Fruit fly (Drosophila melanogaster) whole organism, embryonic: ENCODE measurements around the gene Drsl4.

ENCODE experiments used
- ATbp ChIP-seq: fragments of 200-800 bp; sonication (Bioruptor generic); optimal IDR thresholded peaks from 2 replicates; lab custom pipeline; 2017; ENCODE audit warnings: missing biosample characterization, mild to moderate bottlenecking, missing genetic modification characterization, missing genetic modification reagents
- Atf6 ChIP-seq: fragments of 200-800 bp; sonication (Bioruptor generic); IDR thresholded peaks from 2 replicates; pipeline ENCODE4 v1.3.6; 2022; ENCODE audit warnings: missing biosample characterization, missing genetic modification characterization
- CG10462 ChIP-seq: fragments of 200-800 bp; sonication (Bioruptor generic); optimal IDR thresholded peaks from 2 replicates; lab custom pipeline; 2016; ENCODE audit warnings: missing biosample characterization, missing genetic modification characterization
- CG13624 ChIP-seq: fragments of 200-800 bp; sonication (Bioruptor generic); optimal IDR thresholded peaks from 2 replicates; lab custom pipeline; 2016; ENCODE audit warnings: missing biosample characterization, missing genetic modification characterization
- CG13894 ChIP-seq: fragments of 200-800 bp; sonication (Bioruptor generic); optimal IDR thresholded peaks from 3 replicates; lab custom pipeline; 2018; ENCODE audit warnings: missing biosample characterization, mild to moderate bottlenecking, missing genetic modification characterization, moderate library complexity
- CG15011 ChIP-seq: fragments of 200-800 bp; sonication (Bioruptor generic); optimal IDR thresholded peaks from 3 replicates; lab custom pipeline; 2018; ENCODE audit warnings: missing biosample characterization, mild to moderate bottlenecking, missing genetic modification characterization
- CG18262 ChIP-seq: fragments of 200-800 bp; optimal IDR thresholded peaks from 3 replicates; lab custom pipeline; 2019; ENCODE audit warnings: missing biosample characterization, mild to moderate bottlenecking, missing genetic modification characterization, moderate library complexity
- CG18764 ChIP-seq: fragments of 200-800 bp; sonication (Bioruptor generic); optimal IDR thresholded peaks from 3 replicates; lab custom pipeline; 2016; ENCODE audit warnings: missing biosample characterization, missing genetic modification characterization
- CG2116 ChIP-seq: fragments of 200-800 bp; sonication (Bioruptor generic); optimal IDR thresholded peaks from 3 replicates; lab custom pipeline; 2018; ENCODE audit warnings: missing biosample characterization, mild to moderate bottlenecking, missing genetic modification characterization
- CG2199 ChIP-seq: fragments of 200-800 bp; sonication (Bioruptor generic); IDR thresholded peaks from 3 replicates; pipeline ENCODE4 v1.3.6; 2022; ENCODE audit warnings: missing biosample characterization, missing genetic modification characterization
- CG33213 ChIP-seq: fragments of 200-800 bp; sonication (Bioruptor generic); optimal IDR thresholded peaks from 3 replicates; lab custom pipeline; 2016; ENCODE audit warnings: missing biosample characterization, missing genetic modification characterization
- CG34224 ChIP-seq: fragments of 200-800 bp; sonication (Bioruptor generic); IDR thresholded peaks from 3 replicates; pipeline ENCODE4 v1.3.6; 2022; ENCODE audit warnings: missing biosample characterization, missing genetic modification characterization; ENCODE audit not compliant: partially characterized antibody
- CG4360 ChIP-seq: fragments of 200-800 bp; sonication (Bioruptor generic); IDR thresholded peaks from 2 replicates; pipeline ENCODE4 v1.3.6; 2022; ENCODE audit warnings: missing biosample characterization, missing genetic modification characterization
- CG7987 ChIP-seq: fragments of 200-800 bp; sonication (Bioruptor generic); optimal IDR thresholded peaks from 2 replicates; lab custom pipeline; 2018; ENCODE audit warnings: missing biosample characterization, mild to moderate bottlenecking, missing genetic modification characterization, moderate library complexity
- Camta ChIP-seq: fragments of 200-800 bp; sonication (Bioruptor generic); optimal IDR thresholded peaks from 2 replicates; lab custom pipeline; 2016; ENCODE audit warnings: missing biosample characterization, missing genetic modification characterization
- Dek ChIP-seq: fragments of 200-800 bp; sonication (Bioruptor generic); optimal IDR thresholded peaks from 3 replicates; lab custom pipeline; 2019; ENCODE audit warnings: missing biosample characterization, mild to moderate bottlenecking, missing genetic modification characterization, moderate library complexity
- Elba2 ChIP-seq: fragments of 200-800 bp; sonication (Bioruptor generic); optimal IDR thresholded peaks from 3 replicates; lab custom pipeline; 2016; ENCODE audit warnings: missing biosample characterization, missing genetic modification characterization
- Ets97D ChIP-seq: fragments of 200-800 bp; sonication (Bioruptor generic); optimal IDR thresholded peaks from 3 replicates; lab custom pipeline; 2016; ENCODE audit warnings: missing biosample characterization, missing genetic modification characterization
- GATAe ChIP-seq: fragments of 200-800 bp; sonication (Bioruptor generic); conservative IDR thresholded peaks from 2 replicates; pipeline ENCODE4 v1.3.6; 2022; ENCODE audit warnings: missing biosample characterization, missing genetic modification characterization
- HLH4C ChIP-seq: fragments of 200-800 bp; sonication (Bioruptor generic); IDR thresholded peaks from 3 replicates; pipeline ENCODE4 v1.3.6; 2022; ENCODE audit warnings: missing biosample characterization, missing genetic modification characterization; ENCODE audit not compliant: partially characterized antibody
- Hand ChIP-seq: fragments of 200-800 bp; sonication (Bioruptor generic); optimal IDR thresholded peaks from 2 replicates; lab custom pipeline; 2017; ENCODE audit warnings: mild to moderate bottlenecking, missing biosample characterization, missing genetic modification reagents, missing genetic modification characterization
- HmgD ChIP-seq: fragments of 200-800 bp; sonication (Bioruptor generic); optimal IDR thresholded peaks from 3 replicates; lab custom pipeline; 2016; ENCODE audit warnings: missing biosample characterization, missing genetic modification characterization
- Lhr ChIP-seq: fragments of 200-800 bp; sonication (Bioruptor generic); optimal IDR thresholded peaks from 3 replicates; lab custom pipeline; 2017; ENCODE audit warnings: mild to moderate bottlenecking, missing biosample characterization, missing genetic modification reagents, missing genetic modification characterization
- MTF-1 ChIP-seq: fragments of 200-800 bp; sonication (Bioruptor generic); optimal IDR thresholded peaks from 2 replicates; lab custom pipeline; 2018; ENCODE audit warnings: missing biosample characterization, mild to moderate bottlenecking, missing genetic modification characterization, borderline replicate concordance
- NFAT ChIP-seq: fragments of 200-800 bp; sonication (Bioruptor generic); IDR thresholded peaks from 2 replicates; pipeline ENCODE4 v1.3.6; 2022; ENCODE audit warnings: missing biosample characterization, missing genetic modification characterization
- PHDP ChIP-seq: fragments of 200-800 bp; sonication (Bioruptor generic); optimal IDR thresholded peaks from 3 replicates; lab custom pipeline; 2018; ENCODE audit warnings: missing biosample characterization, mild to moderate bottlenecking, missing genetic modification characterization, moderate library complexity
- Side ChIP-seq: fragments of 200-800 bp; sonication (Bioruptor generic); optimal IDR thresholded peaks from 2 replicates; lab custom pipeline; 2016; ENCODE audit warnings: missing biosample characterization, missing genetic modification characterization
- Sin3A ChIP-seq: fragments of >200 bp; optimal IDR thresholded peaks from 2 replicates; lab custom pipeline; 2018
- Trl ChIP-seq, 3 experiments: fragments of >200 bp in 2 of 3; fragments of 200-800 bp in 1 of 3; sonication (Bioruptor generic) in 1 of 3; optimal IDR thresholded peaks; 2 replicates in 1 of 3; 3 replicates in 2 of 3; lab custom pipeline; 2016 to 2017; ENCODE audit warnings: missing biosample characterization in 1 of 3, missing genetic modification characterization in 1 of 3
- Vsx1 ChIP-seq: fragments of 200-800 bp; sonication (Bioruptor generic); optimal IDR thresholded peaks from 2 replicates; lab custom pipeline; 2017; ENCODE audit warnings: missing biosample characterization, mild to moderate bottlenecking, missing genetic modification characterization, missing genetic modification reagents
- Xrp1 ChIP-seq: fragments of 200-800 bp; sonication (Bioruptor generic); IDR thresholded peaks from 2 replicates; pipeline ENCODE4 v1.3.6; 2022; ENCODE audit warnings: missing biosample characterization, missing genetic modification characterization
- al ChIP-seq: fragments of 200-800 bp; sonication (Bioruptor generic); IDR thresholded peaks from 2 replicates; pipeline ENCODE4 v1.3.6; 2022; ENCODE audit warnings: missing biosample characterization, missing genetic modification characterization
- en ChIP-seq: fragments of 200-800 bp; sonication (Bioruptor generic); optimal IDR thresholded peaks from 2 replicates; lab custom pipeline; 2016; ENCODE audit warnings: missing biosample characterization, missing genetic modification characterization
- esg ChIP-seq: fragments of 200-800 bp; sonication (Bioruptor generic); conservative IDR thresholded peaks from 2 replicates; pipeline ENCODE4 v1.3.6; 2022; ENCODE audit warnings: missing biosample characterization, missing genetic modification characterization
- gce ChIP-seq: fragments of 200-800 bp; sonication (Bioruptor generic); IDR thresholded peaks from 3 replicates; pipeline ENCODE4 v1.3.6; 2022; ENCODE audit warnings: missing biosample characterization, missing genetic modification characterization
- gfzf ChIP-seq: fragments of 200-800 bp; sonication (Bioruptor generic); optimal IDR thresholded peaks from 2 replicates; lab custom pipeline; 2016; ENCODE audit warnings: missing biosample characterization, mild to moderate bottlenecking, missing genetic modification characterization, moderate library complexity
- insv ChIP-seq, 2 experiments: fragments of 200-800 bp; sonication (Bioruptor generic); optimal IDR thresholded peaks; 3 replicates each; lab custom pipeline; 2016 to 2018; ENCODE audit warnings: missing biosample characterization in 2 of 2, missing genetic modification characterization in 2 of 2
- lbe ChIP-seq: fragments of 200-800 bp; sonication (Bioruptor generic); optimal IDR thresholded peaks from 2 replicates; lab custom pipeline; 2016; ENCODE audit warnings: missing biosample characterization, mild to moderate bottlenecking, missing genetic modification characterization
- maf-S ChIP-seq: fragments of 200-800 bp; sonication (Bioruptor generic); optimal IDR thresholded peaks from 2 replicates; lab custom pipeline; 2016; ENCODE audit warnings: missing biosample characterization, missing genetic modification characterization
- nerfin-1 ChIP-seq: fragments of 200-800 bp; sonication (Bioruptor generic); optimal IDR thresholded peaks from 3 replicates; lab custom pipeline; 2019; ENCODE audit warnings: missing biosample characterization, mild to moderate bottlenecking, missing genetic modification characterization, moderate library complexity
- oc ChIP-seq: fragments of 200-800 bp; sonication (Bioruptor generic); optimal IDR thresholded peaks from 2 replicates; lab custom pipeline; 2018; ENCODE audit warnings: missing biosample characterization, mild to moderate bottlenecking, missing genetic modification characterization, moderate library complexity
- otp ChIP-seq: fragments of 200-800 bp; sonication (Bioruptor generic); IDR thresholded peaks from 3 replicates; pipeline ENCODE4, ENCODE4 v1.3.6; 2022; ENCODE audit warnings: missing biosample characterization, missing genetic modification characterization
- pros ChIP-seq: fragments of 200-800 bp; sonication (Bioruptor generic); optimal IDR thresholded peaks from 3 replicates; lab custom pipeline; 2019; ENCODE audit warnings: missing biosample characterization, mild to moderate bottlenecking, missing genetic modification characterization, moderate library complexity
- pzg ChIP-seq: fragments of 200-800 bp; sonication (Bioruptor generic); optimal IDR thresholded peaks from 3 replicates; lab custom pipeline; 2018; ENCODE audit warnings: missing biosample characterization, mild to moderate bottlenecking, missing genetic modification characterization, moderate library complexity
- stwl ChIP-seq: fragments of 200-800 bp; sonication (Bioruptor generic); optimal IDR thresholded peaks from 3 replicates; lab custom pipeline; 2018; ENCODE audit warnings: missing biosample characterization, mild to moderate bottlenecking, missing genetic modification characterization, moderate library complexity
- trem ChIP-seq: fragments of 200-800 bp; optimal IDR thresholded peaks from 3 replicates; lab custom pipeline; 2019; ENCODE audit warnings: missing biosample characterization, mild to moderate bottlenecking, missing genetic modification characterization, moderate library complexity
- unc-4 ChIP-seq: fragments of 200-800 bp; sonication (Bioruptor generic); IDR thresholded peaks from 2 replicates; pipeline ENCODE4 v1.3.6; 2022; ENCODE audit warnings: missing biosample characterization, missing genetic modification characterization; ENCODE audit not compliant: partially characterized antibody
- wek ChIP-seq: fragments of 200-800 bp; sonication (Bioruptor generic); optimal IDR thresholded peaks from 3 replicates; lab custom pipeline; 2018; ENCODE audit warnings: missing biosample characterization, mild to moderate bottlenecking, missing genetic modification characterization, moderate library complexity

The Drsl4 gene

DNA sequence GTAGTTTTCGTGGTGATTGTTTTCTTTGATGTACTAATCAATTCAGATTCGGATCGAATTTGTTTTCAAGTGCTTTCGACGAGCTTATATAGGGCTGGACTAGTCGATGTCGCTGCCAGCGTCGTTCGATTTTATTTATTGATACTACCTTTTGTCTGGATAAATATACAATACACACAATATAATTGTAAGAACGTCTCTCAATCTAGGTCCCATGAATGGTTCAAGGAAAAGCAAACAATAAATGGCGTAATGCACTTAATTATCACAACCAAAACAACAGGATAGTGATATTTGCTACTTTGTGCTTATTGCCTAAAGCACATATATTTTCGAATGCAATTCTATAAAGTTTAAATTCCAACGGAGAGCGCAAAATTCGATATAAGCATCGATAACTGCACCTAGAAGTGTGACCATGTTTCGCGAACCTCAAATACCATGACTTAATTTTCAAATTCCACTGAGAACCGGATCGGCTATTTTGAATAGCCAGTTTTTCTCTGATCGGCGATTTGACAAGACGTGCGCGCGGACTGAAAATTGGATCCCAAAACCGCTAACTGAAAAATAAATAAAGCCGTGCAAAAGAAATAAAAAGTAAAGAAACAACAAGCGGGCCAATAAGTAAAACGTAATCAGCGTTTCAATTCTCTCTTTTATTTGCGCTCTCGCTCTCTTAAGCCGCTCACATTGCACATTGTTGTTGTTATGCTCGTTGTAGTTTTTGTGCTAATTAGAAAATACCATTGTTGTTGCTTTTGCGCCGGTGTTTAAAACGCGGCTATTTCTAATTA is 21.1 kb downstream of the Drsl4 start, which contains the start of the genes Drsl6 and kst (continued):
- TF ChIP-seq esg (GFP tag; lab: Robert Waterston, UW) (no peak), al (GFP tag; lab: Robert Waterston, UW) (no peak), Elba2 (GFP tag; lab: Kevin White, UChicago) (peak; percentile 94), CG4360 (GFP tag; lab: Robert Waterston, UW) (peak; percentile 83), HLH4C (GFP tag; lab: Robert Waterston, UW) (peak; percentile 38; the same call in 2 of the 3 replicates), HmgD (GFP tag; lab: Kevin White, UChicago) (peak; percentile 60), otp (GFP tag; lab: Robert Waterston, UW) (peak; percentile 67; the same call in 2 of the 3 replicates), oc (peak; percentile 73), Sin3A (peak; percentile 16), Vsx1 (peak; percentile 3), Side (peak; percentile 22), PHDP (tag; lab: Kevin White, UChicago) (peak; percentile 41), CG18764 (GFP tag; lab: Kevin White, UChicago) (peak; percentile 10), CG13894 (tag; lab: Kevin White, UChicago) (no peak), pros (peak; percentile 37), CG10462 (GFP tag; lab: Kevin White, UChicago) (no peak), Camta (GFP tag; lab: Kevin White, UChicago) (peak; percentile 43), Ets97D (GFP tag; lab: Kevin White, UChicago) (peak; percentile 41), Atf6 (GFP tag; lab: Robert Waterston, UW) (peak; percentile 37; the same call in 1 of the 2 replicates), CG18262 (tag; lab: Kevin White, UChicago) (peak; percentile 17), pzg (GFP tag; lab: Kevin White, UChicago) (peak; percentile 77), Lhr (GFP tag; lab: Kevin White, UChicago) (peak; percentile 6), insv (GFP tag; optimal IDR thresholded peaks at IDR 0.05; lab: Kevin White, UChicago) (peak in 1 of 2 experiments; percentile 89), MTF-1 (GFP tag; lab: Kevin White, UChicago) (peak; percentile 13), lbe (GFP tag; lab: Kevin White, UChicago) (peak; percentile 13), CG13624 (GFP tag; lab: Kevin White, UChicago) (peak; percentile 6), gfzf (GFP tag; lab: Kevin White, UChicago) (peak; percentile 88), NFAT (no peak), Trl (optimal IDR thresholded peaks at IDR 0.05; lab: Kevin White, UChicago) (peak in 1 of 2 experiments; percentile 25), Trl (GFP tag; optimal IDR thresholded peaks at IDR 0.05; lab: Kevin White, UChicago) (peak; percentile 46), CG2116 (GFP tag; lab: Kevin White, UChicago) (peak; percentile 65), GATAe (GFP tag; lab: Robert Waterston, UW) (no peak), Dek (tag; lab: Kevin White, UChicago) (peak; percentile 3), ATbp (peak; percentile 0), maf-S (GFP tag; lab: Kevin White, UChicago) (peak; percentile 29), trem (tag; lab: Kevin White, UChicago) (peak; percentile 6), gce (GFP tag; lab: Robert Waterston, UW) (peak; percentile 37; the same call in 1 of the 3 replicates), CG7987 (peak; percentile 30), wek (GFP tag; lab: Kevin White, UChicago) (peak; percentile 30), en (GFP tag; lab: Kevin White, UChicago) (no peak), Hand (GFP tag; lab: Kevin White, UChicago) (no peak), stwl (tag; lab: Kevin White, UChicago) (peak; percentile 65), CG33213 (GFP tag; lab: Kevin White, UChicago) (peak; percentile 26), nerfin-1 (tag; lab: Kevin White, UChicago) (peak; percentile 53), CG2199 (GFP tag; lab: Robert Waterston, UW) (no peak), CG34224 (peak; percentile 64), Xrp1 (no peak), CG15011 (no peak), unc-4 (GFP tag; lab: Robert Waterston, UW) (peak; percentile 50)
